Fruit fly (Drosophila melanogaster) whole organism, embryonic: Measurements from ENCODE around the gene CG11000.

Source experiments
- Asciz ChIP-seq: fragments of 200-800 bp; sonication (Bioruptor generic); optimal IDR thresholded peaks from 2 replicates; lab custom pipeline; 2017; ENCODE audit warnings: missing biosample characterization, mild to moderate bottlenecking, missing genetic modification characterization, missing genetic modification reagents
- Atf-2 ChIP-seq: fragments of 200-800 bp; sonication (Bioruptor generic); optimal IDR thresholded peaks from 2 replicates; lab custom pipeline; 2016; ENCODE audit warnings: missing biosample characterization, missing genetic modification characterization
- Atf3 ChIP-seq: fragments of 200-800 bp; sonication (Bioruptor generic); optimal IDR thresholded peaks from 3 replicates; lab custom pipeline; 2016; ENCODE audit warnings: missing biosample characterization, missing genetic modification characterization
- CG10209 ChIP-seq: fragments of 200-800 bp; sonication (Bioruptor generic); optimal IDR thresholded peaks from 3 replicates; lab custom pipeline; 2017; ENCODE audit warnings: missing biosample characterization, mild to moderate bottlenecking, missing genetic modification characterization, missing genetic modification reagents
- CG10321 ChIP-seq: fragments of 200-800 bp; sonication (Bioruptor generic); IDR thresholded peaks from 2 replicates; pipeline ENCODE4 v1.3.6; 2022; ENCODE audit warnings: missing biosample characterization, missing genetic modification characterization
- CG10366 ChIP-seq: fragments of 200-800 bp; sonication (Bioruptor generic); IDR thresholded peaks from 2 replicates; pipeline ENCODE4 v1.3.6; 2022; ENCODE audit warnings: missing biosample characterization, missing genetic modification characterization
- CG13624 ChIP-seq: fragments of 200-800 bp; sonication (Bioruptor generic); optimal IDR thresholded peaks from 2 replicates; lab custom pipeline; 2016; ENCODE audit warnings: missing biosample characterization, missing genetic modification characterization
- CG14667 ChIP-seq: fragments of 200-800 bp; sonication (Bioruptor generic); IDR thresholded peaks from 2 replicates; pipeline ENCODE4 v1.3.6; 2022; ENCODE audit warnings: missing biosample characterization, missing genetic modification characterization
- CG14860 ChIP-seq: fragments of 200-800 bp; sonication (Bioruptor generic); IDR thresholded peaks from 3 replicates; pipeline ENCODE4 v1.3.6; 2022; ENCODE audit warnings: missing biosample characterization, missing genetic modification characterization; ENCODE audit not compliant: partially characterized antibody
- CG16815 ChIP-seq: fragments of 200-800 bp; sonication (Bioruptor generic); optimal IDR thresholded peaks from 3 replicates; lab custom pipeline; 2017; ENCODE audit warnings: missing biosample characterization, mild to moderate bottlenecking, missing genetic modification characterization
- CG2120 ChIP-seq: fragments of 200-800 bp; sonication (Bioruptor generic); optimal IDR thresholded peaks from 3 replicates; lab custom pipeline; 2016; ENCODE audit warnings: missing biosample characterization, missing genetic modification characterization
- CG2199 ChIP-seq: fragments of 200-800 bp; sonication (Bioruptor generic); IDR thresholded peaks from 3 replicates; pipeline ENCODE4 v1.3.6; 2022; ENCODE audit warnings: missing biosample characterization, missing genetic modification characterization
- CG2889 ChIP-seq: fragments of 200-800 bp; sonication (Bioruptor generic); IDR thresholded peaks from 3 replicates; pipeline ENCODE4 v1.3.6; 2022; ENCODE audit warnings: missing biosample characterization, missing genetic modification characterization
- CG3995 ChIP-seq: fragments of 200-800 bp; sonication (Bioruptor generic); optimal IDR thresholded peaks from 3 replicates; lab custom pipeline; 2016; ENCODE audit warnings: missing biosample characterization, missing genetic modification characterization
- CG4404 ChIP-seq: fragments of 200-800 bp; sonication (Bioruptor generic); IDR thresholded peaks from 2 replicates; pipeline ENCODE4 v1.3.6; 2022; ENCODE audit warnings: missing biosample characterization, missing genetic modification characterization
- CG6175 ChIP-seq: fragments of 200-800 bp; sonication (Bioruptor generic); IDR thresholded peaks from 3 replicates; pipeline ENCODE4 v1.3.6; 2022; ENCODE audit warnings: missing biosample characterization, missing genetic modification characterization
- CHES-1-like ChIP-seq: fragments of 200-800 bp; sonication (Bioruptor generic); optimal IDR thresholded peaks from 2 replicates; lab custom pipeline; 2016; ENCODE audit warnings: missing biosample characterization, missing genetic modification characterization
- Dbx ChIP-seq: fragments of 200-800 bp; sonication (Bioruptor generic); IDR thresholded peaks from 3 replicates; pipeline ENCODE4 v1.3.6; 2022; ENCODE audit warnings: missing biosample characterization, missing genetic modification characterization
- Doc2 ChIP-seq: fragments of 200-800 bp; sonication (Bioruptor generic); IDR thresholded peaks from 2 replicates; pipeline ENCODE4 v1.3.6; 2022; ENCODE audit warnings: missing biosample characterization, missing genetic modification characterization
- Mrtf ChIP-seq: fragments of 200-800 bp; sonication (Bioruptor generic); IDR thresholded peaks from 3 replicates; pipeline ENCODE4 v1.3.6; 2022; ENCODE audit warnings: missing biosample characterization, missing genetic modification characterization
- Nf-YA ChIP-seq: fragments of 200-800 bp; sonication (Bioruptor generic); IDR thresholded peaks from 2 replicates; pipeline ENCODE4 v1.3.6; 2022; ENCODE audit warnings: missing biosample characterization, missing genetic modification characterization
- Tbp ChIP-seq: fragments of >200 bp; optimal IDR thresholded peaks from 2 replicates; lab custom pipeline; 2018; ENCODE audit warnings: missing biosample characterization, missing genetic modification characterization
- amos ChIP-seq: fragments of 200-800 bp; sonication (Bioruptor generic); IDR thresholded peaks from 2 replicates; pipeline ENCODE4 v1.3.6; 2022; ENCODE audit warnings: missing biosample characterization, missing genetic modification characterization; ENCODE audit not compliant: partially characterized antibody
- az2 ChIP-seq: fragments of 200-800 bp; sonication (Bioruptor generic); optimal IDR thresholded peaks from 3 replicates; lab custom pipeline; 2016; ENCODE audit warnings: missing biosample characterization, missing genetic modification characterization
- bsh ChIP-seq, 2 experiments: fragments of 200-800 bp; sonication (Bioruptor generic); optimal IDR thresholded peaks; 2 replicates each; lab custom pipeline; 2017 to 2018; ENCODE audit warnings: mild to moderate bottlenecking in 2 of 2, missing biosample characterization in 2 of 2, missing genetic modification characterization in 2 of 2, moderate library complexity in 1 of 2
- chif ChIP-seq, 2 experiments: fragments of 200-800 bp; sonication (Bioruptor generic); optimal IDR thresholded peaks; 3 replicates each; lab custom pipeline; 2016; ENCODE audit warnings: missing biosample characterization in 2 of 2, missing genetic modification characterization in 2 of 2
- dati ChIP-seq: fragments of 200-800 bp; sonication (Bioruptor generic); IDR thresholded peaks from 2 replicates; pipeline ENCODE4 v1.3.6; 2022; ENCODE audit warnings: missing biosample characterization, missing genetic modification characterization
- dmrt11E ChIP-seq: fragments of 200-800 bp; sonication (Bioruptor generic); optimal IDR thresholded peaks from 3 replicates; lab custom pipeline; 2018; ENCODE audit warnings: missing biosample characterization, mild to moderate bottlenecking, missing genetic modification characterization, moderate library complexity
- eyg ChIP-seq: fragments of 200-800 bp; sonication (Bioruptor generic); optimal IDR thresholded peaks from 3 replicates; lab custom pipeline; 2016; ENCODE audit warnings: missing biosample characterization, missing genetic modification characterization
- fd96Cb ChIP-seq: fragments of 200-800 bp; sonication (Bioruptor generic); optimal IDR thresholded peaks from 2 replicates; lab custom pipeline; 2018; ENCODE audit warnings: missing biosample characterization, mild to moderate bottlenecking, missing genetic modification characterization, moderate library complexity
- fu2 ChIP-seq: fragments of 200-800 bp; sonication (Bioruptor generic); optimal IDR thresholded peaks from 2 replicates; lab custom pipeline; 2016; ENCODE audit warnings: missing biosample characterization, missing genetic modification characterization
- gsb ChIP-seq: fragments of 200-800 bp; sonication (Bioruptor generic); IDR thresholded peaks from 2 replicates; pipeline ENCODE4 v1.3.6; 2022; ENCODE audit warnings: missing biosample characterization, missing genetic modification characterization
- hbn ChIP-seq: fragments of 200-800 bp; sonication (Bioruptor generic); IDR thresholded peaks from 2 replicates; pipeline ENCODE4 v1.3.6; 2022; ENCODE audit warnings: missing biosample characterization, missing genetic modification characterization; ENCODE audit not compliant: partially characterized antibody
- kni ChIP-seq: fragments of 200-800 bp; sonication (Bioruptor generic); optimal IDR thresholded peaks from 3 replicates; lab custom pipeline; 2017; ENCODE audit warnings: mild to moderate bottlenecking, missing biosample characterization, missing genetic modification reagents, missing genetic modification characterization
- lmd ChIP-seq: fragments of 200-800 bp; sonication (Bioruptor generic); IDR thresholded peaks from 2 replicates; pipeline ENCODE4 v1.3.6; 2022; ENCODE audit warnings: missing biosample characterization, missing genetic modification characterization
- nerfin-1 ChIP-seq: fragments of 200-800 bp; sonication (Bioruptor generic); optimal IDR thresholded peaks from 3 replicates; lab custom pipeline; 2019; ENCODE audit warnings: missing biosample characterization, mild to moderate bottlenecking, missing genetic modification characterization, moderate library complexity
- nerfin-2 ChIP-seq: fragments of 200-800 bp; sonication (Bioruptor generic); IDR thresholded peaks from 2 replicates; pipeline ENCODE4 v1.3.6; 2022; ENCODE audit warnings: missing biosample characterization, missing genetic modification characterization; ENCODE audit not compliant: partially characterized antibody
- oc ChIP-seq: fragments of 200-800 bp; sonication (Bioruptor generic); optimal IDR thresholded peaks from 2 replicates; lab custom pipeline; 2018; ENCODE audit warnings: missing biosample characterization, mild to moderate bottlenecking, missing genetic modification characterization, moderate library complexity
- org-1 ChIP-seq: fragments of 200-800 bp; sonication (Bioruptor generic); optimal IDR thresholded peaks from 2 replicates; lab custom pipeline; 2017; ENCODE audit warnings: missing biosample characterization, missing genetic modification characterization
- pfk ChIP-seq: fragments of 200-800 bp; sonication (Bioruptor generic); optimal IDR thresholded peaks from 2 replicates; lab custom pipeline; 2018; ENCODE audit warnings: missing biosample characterization, mild to moderate bottlenecking, missing genetic modification characterization, moderate library complexity
- pnt ChIP-seq: fragments of 200-800 bp; sonication (Bioruptor generic); optimal IDR thresholded peaks from 3 replicates; lab custom pipeline; 2016; ENCODE audit warnings: missing biosample characterization, missing genetic modification characterization
- row ChIP-seq: fragments of 200-800 bp; sonication (Bioruptor generic); IDR thresholded peaks from 3 replicates; pipeline ENCODE4 v1.3.6; 2022; ENCODE audit warnings: missing biosample characterization, missing genetic modification characterization
- seq ChIP-seq: fragments of 200-800 bp; sonication (Bioruptor generic); IDR thresholded peaks from 2 replicates; pipeline ENCODE4 v1.3.6; 2022; ENCODE audit warnings: missing biosample characterization, missing genetic modification characterization
- tgo ChIP-seq: fragments of 200-800 bp; sonication (Bioruptor generic); IDR thresholded peaks from 3 replicates; pipeline ENCODE4 v1.3.6; 2022; ENCODE audit warnings: missing biosample characterization, missing genetic modification characterization
- tio ChIP-seq: fragments of 200-800 bp; sonication (Bioruptor generic); optimal IDR thresholded peaks from 2 replicates; lab custom pipeline; 2017; ENCODE audit warnings: missing biosample characterization, missing genetic modification characterization, inconsistent platforms
- tna ChIP-seq: fragments of 200-800 bp; sonication (Bioruptor generic); IDR thresholded peaks from 2 replicates; pipeline ENCODE4 v1.3.6; 2022; ENCODE audit warnings: missing biosample characterization, missing genetic modification characterization; ENCODE audit not compliant: partially characterized antibody
- unpg ChIP-seq: fragments of 200-800 bp; sonication (Bioruptor generic); optimal IDR thresholded peaks from 3 replicates; lab custom pipeline; 2018; ENCODE audit warnings: missing biosample characterization, mild to moderate bottlenecking, missing genetic modification characterization, moderate library complexity
- yki ChIP-seq: fragments of >200 bp; optimal IDR thresholded peaks from 3 replicates; lab custom pipeline; 2018
- zen ChIP-seq: fragments of 200-800 bp; sonication (Bioruptor generic); optimal IDR thresholded peaks from 3 replicates; lab custom pipeline; 2018; ENCODE audit warnings: missing biosample characterization, mild to moderate bottlenecking, missing genetic modification characterization, moderate library complexity
- zen2 ChIP-seq: fragments of 200-800 bp; sonication (Bioruptor generic); IDR thresholded peaks from 3 replicates; pipeline ENCODE4 v1.3.6; 2022; ENCODE audit warnings: missing biosample characterization, missing genetic modification characterization; ENCODE audit not compliant: partially characterized antibody
- zfh1 ChIP-seq: fragments of 200-800 bp; sonication (Bioruptor generic); IDR thresholded peaks from 3 replicates; pipeline ENCODE4 v1.3.6; 2022; ENCODE audit warnings: missing biosample characterization, missing genetic modification characterization

The CG11000 gene

DNA sequence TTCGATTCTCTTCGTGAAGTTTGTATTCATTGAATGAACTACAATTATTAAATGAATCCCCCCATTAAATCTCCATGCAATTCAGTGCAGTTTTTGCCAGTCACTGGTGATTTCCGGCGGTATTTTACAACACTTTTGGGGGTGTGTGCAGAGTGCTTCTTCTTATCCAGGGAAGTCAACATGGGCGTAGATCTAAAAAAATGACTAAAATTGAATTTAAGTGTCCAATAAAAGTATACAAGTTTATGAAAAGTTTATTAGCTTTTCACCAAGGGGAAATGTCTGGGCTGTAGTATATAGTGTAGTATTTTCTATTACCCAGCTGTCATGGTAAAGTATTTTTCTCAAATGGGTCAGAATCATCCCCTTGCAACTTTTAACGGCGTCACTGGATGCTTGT, 10.6 kb upstream of the CG11000 start, which contains the start of gene Hpf1 (continued):
- TF ChIP-seq zen (tag; lab: Kevin White, UChicago) (peak; percentile 97), CG3995 (GFP tag; lab: Kevin White, UChicago) (peak; percentile 93), kni (GFP tag; lab: Kevin White, UChicago) (peak; percentile 68), fu2 (peak; percentile 99), CG2199 (peak; percentile 85; the same call in 2 of the 3 replicates), CG16815 (peak; percentile 98), Asciz (GFP tag; lab: Kevin White, UChicago) (peak; percentile 96), Doc2 (peak; percentile 95), oc (peak; percentile 97), Mrtf (GFP tag; lab: Robert Waterston, UW) (peak; percentile 97), seq (GFP tag; lab: Robert Waterston, UW) (peak; percentile 99), Tbp (no peak), zen2 (GFP tag; lab: Robert Waterston, UW) (no peak), dati (GFP tag; lab: Robert Waterston, UW) (peak; percentile 93), CG14860 (GFP tag; lab: Robert Waterston, UW) (no peak), CG10209 (GFP tag; lab: Kevin White, UChicago) (peak; percentile 98), fd96Cb (tag; lab: Kevin White, UChicago) (peak; percentile 98), CG14667 (peak; percentile 96), CHES-1-like (GFP tag; lab: Kevin White, UChicago) (peak; percentile 99), CG13624 (GFP tag; lab: Kevin White, UChicago) (peak; percentile 99), Dbx (GFP tag; lab: Robert Waterston, UW) (peak; percentile 98), CG10366 (GFP tag; lab: Robert Waterston, UW) (peak; percentile 97), tio (GFP tag; lab: Kevin White, UChicago) (peak; percentile 98), chif (GFP tag; optimal IDR thresholded peaks at IDR 0.05; lab: Kevin White, UChicago) (peak; percentile 98), lmd (GFP tag; lab: Robert Waterston, UW) (peak; percentile 98), CG6175 (GFP tag; lab: Robert Waterston, UW) (peak; percentile 94), row (GFP tag; lab: Robert Waterston, UW) (peak; percentile 99), CG2120 (GFP tag; lab: Kevin White, UChicago) (peak; percentile 99), nerfin-1 (tag; lab: Kevin White, UChicago) (peak; percentile 96), CG4404 (GFP tag; lab: Robert Waterston, UW) (peak; percentile 97), unpg (peak; percentile 99), zfh1 (GFP tag; lab: Robert Waterston, UW) (peak; percentile 98), amos (no peak), eyg (GFP tag; lab: Kevin White, UChicago) (peak; percentile 98), bsh (GFP tag; optimal IDR thresholded peaks at IDR 0.05; lab: Kevin White, UChicago) (peak; percentile 97 to 98), tna (GFP tag; lab: Robert Waterston, UW) (no peak), gsb (GFP tag; lab: Robert Waterston, UW) (peak; percentile 96), nerfin-2 (no peak), tgo (GFP tag; lab: Robert Waterston, UW) (peak; percentile 98), CG2889 (GFP tag; lab: Robert Waterston, UW) (peak; percentile 96), hbn (no peak), CG10321 (GFP tag; lab: Robert Waterston, UW) (peak; percentile 80; the same call in 1 of the 2 replicates), az2 (GFP tag; lab: Kevin White, UChicago) (peak; percentile 99), dmrt11E (tag; lab: Kevin White, UChicago) (peak; percentile 96), yki (lab: Kevin White, UChicago) (no peak), org-1 (GFP tag; lab: Kevin White, UChicago) (peak; percentile 97), Atf-2 (GFP tag; lab: Kevin White, UChicago) (peak; percentile 98), Atf3 (peak; percentile 98), pnt (GFP tag; lab: Kevin White, UChicago) (peak; percentile 98), Nf-YA (peak; percentile 93), pfk (GFP tag; lab: Kevin White, UChicago) (peak; percentile 51)
